Fruit fly (Drosophila melanogaster): ENCODE results near the gene Ref1.

The Ref1 gene

DNA sequence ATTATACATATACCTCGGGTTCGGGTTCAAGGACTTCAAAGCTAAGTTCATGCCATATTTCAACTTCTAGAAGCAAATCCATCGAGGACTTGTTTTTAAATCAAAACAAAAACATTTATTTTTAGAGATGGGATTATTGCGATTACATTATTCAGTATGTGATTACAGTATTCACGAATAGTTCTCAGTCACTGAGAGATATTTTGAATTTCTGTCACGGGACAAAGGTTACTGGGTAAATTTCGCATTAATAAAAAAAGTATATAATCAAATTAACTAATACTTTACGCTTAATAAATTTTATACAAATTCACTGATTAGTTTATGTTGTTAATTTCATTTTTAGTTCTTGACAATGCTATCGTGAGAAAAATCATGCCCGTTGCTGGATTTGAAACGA lies 13.4 kb upstream of the Ref1 start (continued):
- TF ChIP-seq sisA (GFP tag; IDR thresholded peaks at IDR 0.05) = 0 out of 2 replicates have a peak, but pooled peaks have one; percentile 12
- TF ChIP-seq CG34376 (GFP tag; optimal IDR thresholded peaks at IDR 0.05) = no peak
- TF ChIP-seq grau (tag; optimal IDR thresholded peaks at IDR 0.05) = peak; percentile 31
- TF ChIP-seq CG11504 (tag; optimal IDR thresholded peaks at IDR 0.05) = peak; percentile 46
- peak; percentile 23 for TF ChIP-seq nom (GFP tag; optimal IDR thresholded peaks at IDR 0.05)
- TF ChIP-seq CG2199 (GFP tag; IDR thresholded peaks at IDR 0.05) = no peak
- TF ChIP-seq Sry-β (GFP tag; optimal IDR thresholded peaks at IDR 0.05) = no peak
- TF ChIP-seq lilli (GFP tag; optimal IDR thresholded peaks at IDR 0.05) = peak; percentile 53
- peak; percentile 42; the same call in 1 of the 3 replicates for TF ChIP-seq CG17361 (GFP tag; IDR thresholded peaks at IDR 0.05)
- TF ChIP-seq sob (GFP tag; IDR thresholded peaks at IDR 0.05) = peak; percentile 63
- peak; percentile 60 for TF ChIP-seq Dref (GFP tag; IDR thresholded peaks at IDR 0.05)
- no peak for TF ChIP-seq MTF-1 (GFP tag; optimal IDR thresholded peaks at IDR 0.05; ENCODE audit: borderline replicate concordance)
- no peak for TF ChIP-seq pita (GFP tag; optimal IDR thresholded peaks at IDR 0.05)
- no peak for TF ChIP-seq CkIIα-i1 (GFP tag; IDR thresholded peaks at IDR 0.05)
- no peak for TF ChIP-seq CG12236 (GFP tag; optimal IDR thresholded peaks at IDR 0.05)
- TF ChIP-seq CG15514 (GFP tag; optimal IDR thresholded peaks at IDR 0.05) = peak; percentile 95
- TF ChIP-seq CG6254 (GFP tag; optimal IDR thresholded peaks at IDR 0.05) = peak; percentile 10
- TF ChIP-seq NFAT (GFP tag; IDR thresholded peaks at IDR 0.05) = peak; percentile 37; the same call in 1 of the 2 replicates
- TF ChIP-seq stwl (tag; optimal IDR thresholded peaks at IDR 0.05) = peak; percentile 50
- no peak for TF ChIP-seq usp (GFP tag; optimal IDR thresholded peaks at IDR 0.05)
- TF ChIP-seq repo (GFP tag; optimal IDR thresholded peaks at IDR 0.05) = no peak
- TF ChIP-seq NK7.1 (GFP tag; optimal IDR thresholded peaks at IDR 0.05) = no peak
- TF ChIP-seq CG3995 (GFP tag; optimal IDR thresholded peaks at IDR 0.05) = peak; percentile 96
- TF ChIP-seq ara (GFP tag; IDR thresholded peaks at IDR 0.05) = peak; percentile 19; the same call in 1 of the 2 replicates
- no peak for TF ChIP-seq CG14050 (GFP tag; IDR thresholded peaks at IDR 0.05)
- TF ChIP-seq CG13894 (tag; optimal IDR thresholded peaks at IDR 0.05) = no peak
- TF ChIP-seq Ets97D (GFP tag; optimal IDR thresholded peaks at IDR 0.05) = peak; percentile 7
- peak; percentile 8 for TF ChIP-seq Fer1 (GFP tag; optimal IDR thresholded peaks at IDR 0.05)
- TF ChIP-seq CG7556 (GFP tag; optimal IDR thresholded peaks at IDR 0.05) = no peak
- TF ChIP-seq Neu2 (GFP tag; optimal IDR thresholded peaks at IDR 0.05; ENCODE audit: borderline replicate concordance) = no peak
- no peak for TF ChIP-seq toy (GFP tag; IDR thresholded peaks at IDR 0.05)
- TF ChIP-seq HHEX (GFP tag; optimal IDR thresholded peaks at IDR 0.05) = no peak
- no peak for TF ChIP-seq Atf3 (GFP tag; optimal IDR thresholded peaks at IDR 0.05)
- peak; percentile 36; the same call in 1 of the 2 replicates for TF ChIP-seq CG13287 (GFP tag; IDR thresholded peaks at IDR 0.05; ENCODE audit: partially characterized antibody)
- peak; percentile 22 for TF ChIP-seq phol (tag; optimal IDR thresholded peaks at IDR 0.05)
- TF ChIP-seq CG13775 (GFP tag; optimal IDR thresholded peaks at IDR 0.05) = no peak
- no peak for TF ChIP-seq Elba2 (GFP tag; optimal IDR thresholded peaks at IDR 0.05)
- no peak for TF ChIP-seq CG33213 (GFP tag; optimal IDR thresholded peaks at IDR 0.05)
- no peak for TF ChIP-seq slp2 (GFP tag; optimal IDR thresholded peaks at IDR 0.05)
- no peak for TF ChIP-seq br (optimal IDR thresholded peaks at IDR 0.05)
- 0 out of 3 replicates have a peak, but pooled peaks have one; percentile 32 for TF ChIP-seq CG34422 (GFP tag; IDR thresholded peaks at IDR 0.05)
- peak; percentile 70 for TF ChIP-seq CG30020 (tag; optimal IDR thresholded peaks at IDR 0.05)
- TF ChIP-seq nmo (GFP tag; optimal IDR thresholded peaks at IDR 0.05) = peak; percentile 32
- TF ChIP-seq Rfx (GFP tag; IDR thresholded peaks at IDR 0.05) = peak; percentile 43; the same call in 1 of the 2 replicates
- TF ChIP-seq Vsx1 (GFP tag; optimal IDR thresholded peaks at IDR 0.05) = no peak
- no peak for TF ChIP-seq CG13296 (GFP tag; optimal IDR thresholded peaks at IDR 0.05)
- peak; percentile 35 for TF ChIP-seq CoRest (tag; optimal IDR thresholded peaks at IDR 0.05)
- TF ChIP-seq E2f2 (GFP tag; IDR thresholded peaks at IDR 0.05) = peak; percentile 26; the same call in 1 of the 2 replicates
- TF ChIP-seq CG42726 (GFP tag; IDR thresholded peaks at IDR 0.05; ENCODE audit: partially characterized antibody) = no peak
- TF ChIP-seq fd102C (GFP tag; optimal IDR thresholded peaks at IDR 0.05) = no peak
- TF ChIP-seq wdn (GFP tag; IDR thresholded peaks at IDR 0.05) = no peak

All from whole organism, embryonic.